Worm (Caenorhabditis elegans) whole organism, L1 larva: ENCODE data around the gene srxa-12.

Experiments used
- C16A3.4 ChIP-seq: fragments of 150-350 bp; optimal IDR thresholded peaks from 2 replicates; lab custom pipeline; 2014; ENCODE audit warnings: missing biosample characterization, missing genetic modification characterization
- alr-1 ChIP-seq: fragments of 200-800 bp; sonication (Bioruptor generic); optimal IDR thresholded peaks from 2 replicates; lab custom pipeline; 2018; ENCODE audit warnings: borderline replicate concordance, mild to moderate bottlenecking, missing genetic modification characterization, missing compliant biosample characterization
- aly-2 ChIP-seq: fragments of 150-350 bp; optimal IDR thresholded peaks from 2 replicates; lab custom pipeline; 2014; ENCODE audit warnings: missing biosample characterization, missing genetic modification characterization
- ama-1 ChIP-seq: fragments of 150-350 bp; optimal IDR thresholded peaks from 2 replicates; lab custom pipeline; 2014
- ceh-8 ChIP-seq: fragments of 200-800 bp; sonication (Bioruptor generic); optimal IDR thresholded peaks from 2 replicates; lab custom pipeline; 2018; ENCODE audit warnings: mild to moderate bottlenecking, missing genetic modification characterization, moderate library complexity, missing compliant biosample characterization
- ceh-88 ChIP-seq: fragments of 200-800 bp; sonication (Bioruptor generic); IDR thresholded peaks from 2 replicates; pipeline ENCODE4 v1.3.6; 2022; ENCODE audit warnings: missing genetic modification characterization, missing compliant biosample characterization
- dpl-1 ChIP-seq, 3 experiments: fragments of 150-350 bp in 2 of 3; sonication (generic microtip) in 1 of 3; optimal IDR thresholded peaks; 2 replicates each; lab custom pipeline; 2014 to 2017; ENCODE audit warnings: missing biosample characterization in 3 of 3, missing genetic modification characterization in 3 of 3, missing genetic modification reagents in 3 of 3
- dsc-1 ChIP-seq: sonication (generic microtip); optimal IDR thresholded peaks from 2 replicates; lab custom pipeline; 2016; ENCODE audit warnings: mild to moderate bottlenecking, missing genetic modification characterization, missing compliant biosample characterization
- efl-1 ChIP-seq, 4 experiments: fragments of 150-350 bp; optimal IDR thresholded peaks in 3 of 4; peaks in 1 of 4; 1 replicate in 1 of 4; 2 replicates in 3 of 4; lab custom pipeline; 2014; ENCODE audit warnings: missing biosample characterization in 2 of 4, missing genetic modification characterization in 2 of 4, missing genetic modification reagents in 2 of 4
- efl-3 ChIP-seq: fragments of 200-800 bp; sonication (Bioruptor generic); optimal IDR thresholded peaks from 2 replicates; lab custom pipeline; 2018; ENCODE audit warnings: mild to moderate bottlenecking, missing genetic modification characterization, missing compliant biosample characterization
- elt-2 ChIP-seq: sonication (generic microtip); optimal IDR thresholded peaks from 2 replicates; lab custom pipeline; 2016; ENCODE audit warnings: missing genetic modification characterization, mild to moderate bottlenecking, inconsistent platforms, missing compliant biosample characterization, missing genetic modification reagents
- elt-3 ChIP-seq, 6 experiments: fragments of 150-350 bp in 1 of 6; sonication (generic microtip); optimal IDR thresholded peaks; 2 replicates each; lab custom pipeline; 2017 to 2018; ENCODE audit warnings: missing biosample characterization in 6 of 6, missing genetic modification characterization in 6 of 6, inconsistent platforms in 1 of 6
- fkh-10 ChIP-seq: sonication (generic microtip); optimal IDR thresholded peaks from 2 replicates; lab custom pipeline; 2017; ENCODE audit warnings: missing biosample characterization, missing genetic modification reagents, missing genetic modification characterization
- fkh-4 ChIP-seq: sonication (generic microtip); optimal IDR thresholded peaks from 2 replicates; lab custom pipeline; 2016; ENCODE audit warnings: missing compliant biosample characterization, missing genetic modification characterization, borderline replicate concordance
- fkh-8 ChIP-seq: sonication (generic microtip); optimal IDR thresholded peaks from 2 replicates; lab custom pipeline; 2016; ENCODE audit warnings: mild to moderate bottlenecking, missing genetic modification characterization, missing compliant biosample characterization
- hlh-17 ChIP-seq: fragments of 200-800 bp; sonication (Bioruptor generic); optimal IDR thresholded peaks from 2 replicates; lab custom pipeline; 2018; ENCODE audit warnings: missing genetic modification characterization, mild to moderate bottlenecking, missing compliant biosample characterization, moderate library complexity, borderline replicate concordance
- isw-1 ChIP-seq: fragments of 200-800 bp; sonication (Bioruptor generic); IDR thresholded peaks from 2 replicates; pipeline ENCODE4 v1.3.6; 2022; ENCODE audit warnings: missing genetic modification characterization, missing compliant biosample characterization
- lin-13 ChIP-seq: fragments of 150-350 bp; optimal IDR thresholded peaks from 2 replicates; lab custom pipeline; 2014; ENCODE audit warnings: missing biosample characterization, missing genetic modification reagents, missing genetic modification characterization
- lin-39 ChIP-seq: fragments of 150-350 bp; optimal IDR thresholded peaks from 2 replicates; lab custom pipeline; 2014; ENCODE audit warnings: missing biosample characterization, missing genetic modification reagents, missing genetic modification characterization
- lir-3 ChIP-seq: sonication (generic microtip); optimal IDR thresholded peaks from 2 replicates; lab custom pipeline; 2016; ENCODE audit warnings: mild to moderate bottlenecking, missing genetic modification characterization, moderate library complexity, missing compliant biosample characterization; ENCODE audit not compliant: poor library complexity
- mab-9 ChIP-seq: fragments of 200-800 bp; sonication (Bioruptor generic); IDR thresholded peaks from 2 replicates; pipeline ENCODE4 v1.3.6; 2022; ENCODE audit warnings: missing genetic modification reagents, missing genetic modification characterization, missing compliant biosample characterization
- mdl-1 ChIP-seq, 2 experiments: fragments of 150-350 bp; optimal IDR thresholded peaks; 2 replicates each; lab custom pipeline; 2014 to 2017; ENCODE audit warnings: missing biosample characterization in 2 of 2, missing genetic modification characterization in 2 of 2, inconsistent platforms in 1 of 2
- mef-2 ChIP-seq: fragments of 150-350 bp; optimal IDR thresholded peaks from 2 replicates; lab custom pipeline; 2014; ENCODE audit warnings: missing biosample characterization, missing genetic modification characterization
- mep-1 ChIP-seq: fragments of 150-350 bp; optimal IDR thresholded peaks from 2 replicates; lab custom pipeline; 2014; ENCODE audit warnings: missing biosample characterization, missing genetic modification characterization
- nhr-12 ChIP-seq: sonication (generic microtip); optimal IDR thresholded peaks from 2 replicates; lab custom pipeline; 2017; ENCODE audit warnings: missing biosample characterization, missing genetic modification characterization
- nhr-19 ChIP-seq: fragments of 200-800 bp; sonication (Bioruptor generic); conservative IDR thresholded peaks from 2 replicates; pipeline ENCODE4 v1.3.6; 2022; ENCODE audit warnings: missing genetic modification characterization, missing compliant biosample characterization
- nhr-20 ChIP-seq: sonication (generic microtip); optimal IDR thresholded peaks from 2 replicates; lab custom pipeline; 2016; ENCODE audit warnings: mild to moderate bottlenecking, missing genetic modification characterization, missing compliant biosample characterization
- nhr-237 ChIP-seq: fragments of 150-350 bp; optimal IDR thresholded peaks from 2 replicates; lab custom pipeline; 2014; ENCODE audit warnings: missing biosample characterization, missing genetic modification characterization
- nhr-28 ChIP-seq: fragments of 150-350 bp; optimal IDR thresholded peaks from 2 replicates; lab custom pipeline; 2014; ENCODE audit warnings: missing biosample characterization, missing genetic modification characterization
- nhr-71 ChIP-seq: sonication (generic microtip); optimal IDR thresholded peaks from 2 replicates; lab custom pipeline; 2016; ENCODE audit warnings: mild to moderate bottlenecking, missing genetic modification characterization, moderate library complexity, missing compliant biosample characterization
- nhr-76 ChIP-seq: sonication (generic microtip); optimal IDR thresholded peaks from 2 replicates; lab custom pipeline; 2017; ENCODE audit warnings: missing biosample characterization, missing genetic modification characterization
- nhr-85 ChIP-seq: sonication (generic microtip); peaks from one replicate; lab custom pipeline; 2016; ENCODE audit warnings: missing genetic modification characterization, inconsistent platforms, missing compliant biosample characterization
- nhr-90 ChIP-seq: sonication (generic microtip); optimal IDR thresholded peaks from 2 replicates; lab custom pipeline; 2016; ENCODE audit warnings: mild to moderate bottlenecking, missing genetic modification characterization, missing compliant biosample characterization; ENCODE audit not compliant: poor library complexity
- pax-3 ChIP-seq: fragments of 200-800 bp; sonication (Bioruptor generic); optimal IDR thresholded peaks from 2 replicates; lab custom pipeline; 2018; ENCODE audit warnings: mild to moderate bottlenecking, missing genetic modification characterization, moderate library complexity, missing compliant biosample characterization
- pqm-1 ChIP-seq: sonication (generic microtip); optimal IDR thresholded peaks from 3 replicates; lab custom pipeline; 2017; ENCODE audit warnings: missing biosample characterization, missing genetic modification characterization
- rnt-1 ChIP-seq: sonication (generic microtip); optimal IDR thresholded peaks from 2 replicates; lab custom pipeline; 2016; ENCODE audit warnings: mild to moderate bottlenecking, missing genetic modification characterization, moderate library complexity, missing compliant biosample characterization
- snpc-4 ChIP-seq: fragments of 150-350 bp; optimal IDR thresholded peaks from 2 replicates; lab custom pipeline; 2014; ENCODE audit warnings: missing biosample characterization, missing genetic modification characterization
- sox-4 ChIP-seq: sonication (generic microtip); optimal IDR thresholded peaks from 2 replicates; lab custom pipeline; 2016; ENCODE audit warnings: missing genetic modification characterization, missing compliant biosample characterization
- sptf-1 ChIP-seq: fragments of 150-350 bp; optimal IDR thresholded peaks from 2 replicates; lab custom pipeline; 2014; ENCODE audit warnings: missing biosample characterization, missing genetic modification characterization
- tbx-2 ChIP-seq: sonication (generic microtip); optimal IDR thresholded peaks from 2 replicates; lab custom pipeline; 2016; ENCODE audit warnings: missing genetic modification characterization, missing compliant biosample characterization
- unc-30 ChIP-seq: sonication (generic microtip); optimal IDR thresholded peaks from 2 replicates; lab custom pipeline; 2017; ENCODE audit warnings: missing biosample characterization, missing genetic modification characterization
- xbp-1 ChIP-seq: sonication (generic microtip); optimal IDR thresholded peaks from 2 replicates; lab custom pipeline; 2016; ENCODE audit warnings: missing genetic modification characterization, missing compliant biosample characterization
- zip-4 ChIP-seq: fragments of 200-800 bp; sonication (Bioruptor generic); optimal IDR thresholded peaks from 2 replicates; lab custom pipeline; 2018; ENCODE audit warnings: mild to moderate bottlenecking, missing genetic modification characterization, moderate library complexity, missing compliant biosample characterization

srxa-12 gene

ce11 chrV:13907557-13908104 is 18.9 kb upstream of the srxa-12 start (continued):
- peak in 1 of 3 experiments; percentile 6 for TF ChIP-seq dpl-1 (GFP tag; optimal IDR thresholded peaks at IDR 0.05; lab: Kevin White, UChicago)

ce11 chrV:13908120-13908915 is 18.2 kb upstream of the srxa-12 start:
- TF ChIP-seq nhr-19 (GFP tag; lab: Robert Waterston, UW) (no peak), nhr-12 (tag; lab: Kevin White, UChicago) (no peak), mdl-1 (tag; optimal IDR thresholded peaks at IDR 0.05; lab: Kevin White, UChicago) (no peak), ceh-88 (GFP tag; lab: Robert Waterston, UW) (peak; percentile 9), pax-3 (tag; lab: Kevin White, UChicago) (peak; percentile 61), elt-2 (tag; lab: Kevin White, UChicago) (peak; percentile 9), lir-3 (tag; lab: Kevin White, UChicago) (peak; percentile 17), elt-3 (tag; optimal IDR thresholded peaks at IDR 0.05; lab: Kevin White, UChicago) (peak in 1 of 6 experiments; percentile 6), ama-1 (lab: Kevin White, UChicago) (peak; percentile 12), rnt-1 (no peak), nhr-28 (no peak), nhr-237 (tag; lab: Kevin White, UChicago) (no peak), ceh-8 (GFP tag; lab: Kevin White, UChicago) (no peak), nhr-85 (tag; lab: Kevin White, UChicago) (peak; percentile 39), nhr-71 (tag; lab: Kevin White, UChicago) (peak; percentile 17)

ce11 chrV:13908916-13909176 is 17.7 kb upstream of the srxa-12 start, which contains the start of gene C06B3.6:
TSS of gene C06B3.6 (minus strand) at chrV:13908967.
- TF ChIP-seq alr-1 (no peak), aly-2 (no peak), nhr-90 (tag; lab: Kevin White, UChicago) (no peak), ceh-88 (GFP tag; lab: Robert Waterston, UW) (peak; percentile 1; the same call in 1 of the 2 replicates)

ce11 chrV:13909400-13909799 is 17.1 kb upstream of the srxa-12 start, which contains the start of gene C06B3.7:
TSS of gene C06B3.7 (plus strand) at chrV:13909686.
- TF ChIP-seq nhr-20 (tag; lab: Kevin White, UChicago) (peak; percentile 94), fkh-4 (tag; lab: Kevin White, UChicago) (no peak), dsc-1 (tag; lab: Kevin White, UChicago) (peak; percentile 84), nhr-76 (no peak), snpc-4 (peak; percentile 44), nhr-71 (tag; lab: Kevin White, UChicago) (peak; percentile 97), lin-13 (GFP tag; lab: Kevin White, UChicago) (peak; percentile 78), mef-2 (peak; percentile 64), C16A3.4 (tag; lab: Kevin White, UChicago) (peak; percentile 90), tbx-2 (tag; lab: Kevin White, UChicago) (peak; percentile 75), unc-30 (tag; lab: Kevin White, UChicago) (no peak), sptf-1 (tag; lab: Kevin White, UChicago) (no peak), nhr-19 (GFP tag; lab: Robert Waterston, UW) (peak; percentile 96), fkh-10 (no peak), sox-4 (peak; percentile 61), lin-39 (peak; percentile 34), hlh-17 (no peak), rnt-1 (peak; percentile 85), fkh-8 (tag; lab: Kevin White, UChicago) (peak; percentile 90), mep-1 (tag; lab: Kevin White, UChicago) (peak; percentile 88), efl-1 (optimal IDR thresholded peaks at IDR 0.05; lab: Kevin White, UChicago) (peak; percentile 36 to 54), efl-1 (GFP tag; optimal IDR thresholded peaks at IDR 0.05 in 1 of 2; lab: Kevin White, UChicago) (peak; percentile 26 to 87), xbp-1 (tag; lab: Kevin White, UChicago) (peak; percentile 89), isw-1 (GFP tag; lab: Robert Waterston, UW) (peak; percentile 16; the same call in 1 of the 2 replicates), nhr-12 (tag; lab: Kevin White, UChicago) (no peak), ceh-88 (GFP tag; lab: Robert Waterston, UW) (peak; percentile 33; the same call in 1 of the 2 replicates), pqm-1 (tag; lab: Kevin White, UChicago) (peak; percentile 46), alr-1 (no peak), nhr-90 (tag; lab: Kevin White, UChicago) (peak; percentile 83), efl-3 (GFP tag; lab: Kevin White, UChicago) (no peak), pax-3 (tag; lab: Kevin White, UChicago) (peak; percentile 82), mab-9 (GFP tag; lab: Robert Waterston, UW) (no peak), zip-4 (peak; percentile 98)
